Worm (Caenorhabditis elegans): ENCODE results near the gene C03B1.17.

DNA sequence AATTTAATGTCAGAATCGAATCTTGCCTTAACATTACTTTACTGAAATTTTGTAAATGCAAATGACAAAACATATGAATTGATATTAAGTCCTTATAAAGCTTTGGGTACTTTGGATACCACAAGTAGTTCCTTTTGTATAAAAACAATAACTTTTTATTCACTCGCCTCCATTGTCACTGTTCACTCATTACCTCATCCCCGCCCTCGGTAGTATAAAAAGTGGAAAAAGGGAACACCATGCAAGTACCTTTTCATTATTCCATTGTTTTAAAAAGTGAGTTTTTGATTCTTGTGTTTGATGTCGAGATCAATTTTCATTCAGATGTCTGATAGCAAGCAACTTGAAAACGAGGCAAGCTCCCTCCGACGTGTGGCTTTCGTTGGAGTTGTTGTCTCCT, 39.5 kb upstream of the C03B1.17 start, which contains the start of gene col-171:
- TF ChIP-seq klf-2 (GFP tag; conservative IDR thresholded peaks at IDR 0.05) (no peak), cog-1 (tag; optimal IDR thresholded peaks at IDR 0.05) (no peak), flt-1 (GFP tag; IDR thresholded peaks at IDR 0.05) (no peak)
